Fruit fly (Drosophila melanogaster) whole organism, wandering third instar larva: ENCODE data around the gene foxo.

Source experiments
- Abd-B ChIP-seq: fragments of >200 bp; optimal IDR thresholded peaks from 2 replicates; lab custom pipeline; 2017; ENCODE audit warnings: missing biosample characterization, missing genetic modification characterization
- CG32264 ChIP-seq: fragments of 200-800 bp; sonication (Bioruptor generic); optimal IDR thresholded peaks from 2 replicates; lab custom pipeline; 2016; ENCODE audit warnings: missing biosample characterization, missing genetic modification characterization
- CrebA ChIP-seq: fragments of 200-800 bp; sonication (Bioruptor generic); optimal IDR thresholded peaks from 2 replicates; lab custom pipeline; 2016; ENCODE audit warnings: missing biosample characterization, mild to moderate bottlenecking, missing genetic modification characterization, borderline replicate concordance
- Dfd ChIP-seq: fragments of >200 bp; optimal IDR thresholded peaks from 2 replicates; lab custom pipeline; 2017; ENCODE audit warnings: missing biosample characterization, missing genetic modification characterization
- Dif ChIP-seq: fragments of 200-275, 200-300 bp; sonication (Bioruptor generic); optimal IDR thresholded peaks from 2 replicates; lab custom pipeline; 2018; ENCODE audit warnings: missing biosample characterization, missing genetic modification characterization; ENCODE audit not compliant: partially characterized antibody
- GATAd ChIP-seq: sonication (Bioruptor generic); optimal IDR thresholded peaks from 2 replicates; lab custom pipeline; 2016; ENCODE audit warnings: missing biosample characterization, missing genetic modification characterization
- HLH106 ChIP-seq: fragments of 200-800 bp; optimal IDR thresholded peaks from 3 replicates; lab custom pipeline; 2019; ENCODE audit warnings: missing biosample characterization, mild to moderate bottlenecking, missing genetic modification characterization, moderate library complexity
- Hr78 ChIP-seq: fragments of >200 bp; optimal IDR thresholded peaks from 2 replicates; lab custom pipeline; 2017; ENCODE audit warnings: missing biosample characterization, missing genetic modification characterization
- Hr83 ChIP-seq: fragments of 200-300 bp; sonication (Bioruptor generic); optimal IDR thresholded peaks from 2 replicates; lab custom pipeline; 2016; ENCODE audit warnings: missing biosample characterization, mild to moderate bottlenecking, missing genetic modification characterization, moderate library complexity; ENCODE audit not compliant: poor library complexity, severe bottlenecking
- Jra ChIP-seq: sonication (Bioruptor generic); optimal IDR thresholded peaks from 2 replicates; lab custom pipeline; 2016; ENCODE audit warnings: missing biosample characterization, missing genetic modification characterization
- Mio ChIP-seq: sonication (Bioruptor generic); optimal IDR thresholded peaks from 2 replicates; lab custom pipeline; 2016; ENCODE audit warnings: missing biosample characterization, missing genetic modification characterization
- Myc ChIP-seq: fragments of >200 bp; optimal IDR thresholded peaks from 2 replicates; lab custom pipeline; 2017
- OdsH ChIP-seq: fragments of 200-800 bp; sonication (Bioruptor generic); optimal IDR thresholded peaks from 2 replicates; lab custom pipeline; 2016; ENCODE audit warnings: missing biosample characterization, mild to moderate bottlenecking, missing genetic modification characterization
- Sp1 ChIP-seq: fragments of 200-800 bp; sonication (Bioruptor generic); optimal IDR thresholded peaks from 3 replicates; lab custom pipeline; 2019; ENCODE audit warnings: missing biosample characterization, mild to moderate bottlenecking, missing genetic modification characterization, moderate library complexity
- Vsx2 ChIP-seq: fragments of 200-300, 225-300 bp; sonication (Bioruptor generic); optimal IDR thresholded peaks from 2 replicates; lab custom pipeline; 2018; ENCODE audit warnings: missing biosample characterization, missing genetic modification characterization; ENCODE audit not compliant: partially characterized antibody
- br ChIP-seq: fragments of 200-800 bp; sonication (Bioruptor generic); optimal IDR thresholded peaks from 2 replicates; lab custom pipeline; 2016; ENCODE audit warnings: missing biosample characterization, missing genetic modification characterization
- brk ChIP-seq: fragments of 200-800 bp; sonication (Bioruptor generic); optimal IDR thresholded peaks from 2 replicates; lab custom pipeline; 2016; ENCODE audit warnings: missing biosample characterization, mild to moderate bottlenecking, missing genetic modification characterization
- dmrt93B ChIP-seq: fragments of 200-800 bp; sonication (Bioruptor generic); optimal IDR thresholded peaks from 2 replicates; lab custom pipeline; 2018; ENCODE audit warnings: missing biosample characterization, mild to moderate bottlenecking, missing genetic modification characterization
- ey ChIP-seq: fragments of 200-800 bp; sonication (Bioruptor generic); optimal IDR thresholded peaks from 2 replicates; lab custom pipeline; 2016; ENCODE audit warnings: missing biosample characterization, missing genetic modification characterization
- foxo ChIP-seq, 2 experiments: fragments of 200-800 bp; sonication (Bioruptor generic); optimal IDR thresholded peaks; 2 replicates in 1 of 2; 3 replicates in 1 of 2; lab custom pipeline; 2016 to 2017; ENCODE audit warnings: missing biosample characterization in 2 of 2, missing genetic modification characterization in 2 of 2
- fru ChIP-seq: fragments of 200-800 bp; sonication (Bioruptor generic); optimal IDR thresholded peaks from 3 replicates; lab custom pipeline; 2016; ENCODE audit warnings: missing biosample characterization, mild to moderate bottlenecking, missing genetic modification characterization
- h ChIP-seq: fragments of 200-800 bp; sonication (Bioruptor generic); optimal IDR thresholded peaks from 3 replicates; lab custom pipeline; 2016; ENCODE audit warnings: missing biosample characterization, mild to moderate bottlenecking, missing genetic modification characterization
- jim ChIP-seq: fragments of 175-275, 200-325 bp; sonication (Bioruptor generic); optimal IDR thresholded peaks from 2 replicates; lab custom pipeline; 2016; ENCODE audit warnings: missing biosample characterization, mild to moderate bottlenecking, missing genetic modification characterization
- lola ChIP-seq: fragments of >200 bp; optimal IDR thresholded peaks from 2 replicates; lab custom pipeline; 2017; ENCODE audit warnings: missing biosample characterization, missing genetic modification characterization
- pan ChIP-seq: fragments of >200 bp; optimal IDR thresholded peaks from 2 replicates; lab custom pipeline; 2017
- sv ChIP-seq: fragments of 200-800 bp; sonication (Bioruptor generic); optimal IDR thresholded peaks from 3 replicates; lab custom pipeline; 2016; ENCODE audit warnings: missing biosample characterization, missing genetic modification characterization
- tai ChIP-seq: sonication (Bioruptor generic); optimal IDR thresholded peaks from 2 replicates; lab custom pipeline; 2016; ENCODE audit warnings: missing biosample characterization, missing genetic modification characterization
- usp ChIP-seq: fragments of >200 bp; optimal IDR thresholded peaks from 2 replicates; lab custom pipeline; 2017; ENCODE audit warnings: missing biosample characterization, missing genetic modification characterization
- woc ChIP-seq: sonication (Bioruptor generic); optimal IDR thresholded peaks from 2 replicates; lab custom pipeline; 2016; ENCODE audit warnings: missing biosample characterization, mild to moderate bottlenecking, missing genetic modification characterization

Gene foxo

DNA sequence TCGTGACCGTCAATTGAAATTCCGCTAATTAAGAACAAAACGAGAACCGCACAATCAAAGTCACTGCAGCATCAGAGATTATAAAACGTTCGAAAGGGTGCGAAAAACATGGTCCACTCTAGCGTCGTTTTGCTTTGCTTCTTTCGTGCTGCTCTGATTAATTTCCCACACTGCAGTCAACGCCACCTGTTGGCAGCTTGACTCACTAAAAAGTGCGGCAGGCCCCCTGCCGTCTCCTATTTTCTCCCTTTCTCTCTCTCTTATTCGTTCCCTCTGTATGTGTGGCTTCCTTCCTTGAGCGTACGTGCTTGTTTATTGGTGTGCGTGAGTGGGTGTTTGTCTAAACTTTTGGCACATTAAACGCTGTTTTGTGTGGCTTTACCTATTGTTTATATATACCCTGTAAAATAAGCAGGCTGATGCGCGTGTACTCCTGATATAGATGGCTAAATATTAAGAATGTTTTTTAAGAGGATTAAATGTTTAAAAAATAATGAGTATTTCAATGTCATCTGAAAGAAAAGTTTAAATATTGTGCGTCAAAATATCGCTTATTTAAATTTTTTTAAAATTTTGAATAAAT, 41.9 kb downstream of the foxo start:
- TF ChIP-seq tai (GFP tag; lab: Kevin White, UChicago) = peak; percentile 3
- no peak for TF ChIP-seq OdsH (GFP tag; lab: Kevin White, UChicago)
- TF ChIP-seq Abd-B (GFP tag; lab: Kevin White, UChicago) = no peak
- no peak for TF ChIP-seq Myc
- TF ChIP-seq CrebA (GFP tag; lab: Kevin White, UChicago) = no peak
- TF ChIP-seq Dif (GFP tag; lab: Kevin White, UChicago) = peak; percentile 48
- peak; percentile 57 for TF ChIP-seq Vsx2 (GFP tag; lab: Kevin White, UChicago)

DNA sequence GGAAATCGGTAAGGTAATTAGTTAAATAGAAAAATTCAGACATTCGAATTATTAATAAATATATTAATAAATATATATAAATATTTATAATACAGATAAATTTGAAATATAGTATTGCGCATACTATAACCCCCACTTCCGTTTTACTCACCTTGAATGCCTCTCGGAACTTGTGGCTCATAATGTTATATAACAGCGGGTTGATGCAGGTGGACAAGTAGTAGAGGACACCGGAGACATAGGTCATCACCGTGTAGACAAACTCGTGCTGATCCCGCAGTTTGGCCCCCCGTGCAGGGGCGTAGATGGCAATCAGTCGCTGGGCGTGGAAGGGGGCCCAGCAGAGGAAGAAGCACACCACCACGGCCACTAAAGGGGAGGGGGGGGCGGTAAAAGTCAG, 44.2 kb downstream of the foxo start:
- TF ChIP-seq Hr83 (GFP tag; lab: Kevin White, UChicago) (no peak), lola (GFP tag; lab: Kevin White, UChicago) (no peak), GATAd (no peak), woc (no peak)

DNA sequence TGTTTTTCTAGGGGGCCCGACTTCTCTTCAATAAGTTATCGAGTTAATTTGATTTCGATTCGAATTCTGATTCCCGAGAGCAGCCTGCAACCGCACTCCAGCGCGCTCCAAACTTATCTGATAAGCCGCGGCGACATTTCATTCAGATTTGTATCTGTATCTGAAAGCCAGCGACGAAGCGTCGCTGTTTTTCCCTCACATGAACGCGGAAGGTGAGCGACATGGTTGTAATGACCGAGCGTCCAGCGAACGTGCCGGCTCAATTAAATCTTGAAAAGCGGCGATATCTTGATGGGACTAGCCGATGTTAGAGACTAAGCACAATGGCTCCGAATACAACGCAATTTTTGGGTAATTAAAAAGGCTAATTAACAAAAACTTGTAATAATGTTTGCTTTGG, 46.3 kb downstream of the foxo start, which contains the start of gene PK1-R:
Gene PK1-R, minus strand, starts transcription at position 101 of the 400 bp plus-strand sequence.
- TF ChIP-seq Dif (GFP tag; lab: Kevin White, UChicago) = no peak
- TF ChIP-seq, all 38 proteins: peak for 0

DNA sequence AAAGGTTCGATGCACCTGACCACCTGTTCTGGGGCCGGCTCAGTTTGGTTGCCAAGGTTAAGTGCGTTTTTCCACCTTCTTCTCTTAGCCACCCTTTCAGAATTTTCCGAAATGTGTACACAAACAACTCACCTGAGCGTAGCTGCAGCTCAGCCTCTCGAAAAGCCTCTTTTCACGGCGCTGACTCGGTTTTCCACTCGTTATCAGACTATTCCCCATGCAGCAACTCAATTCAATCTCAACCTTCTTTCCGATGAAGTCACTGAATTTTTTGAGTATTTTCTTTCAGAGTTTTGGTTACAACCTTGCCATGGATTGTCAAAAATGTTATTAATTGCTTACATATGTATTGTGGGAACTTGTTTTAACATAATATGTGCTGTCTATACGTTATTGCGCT, 50.9 kb downstream of the foxo start:
- TF ChIP-seq Hr83 (GFP tag; lab: Kevin White, UChicago) (no peak), usp (GFP tag; lab: Kevin White, UChicago) (no peak), jim (no peak), CG32264 (GFP tag; lab: Kevin White, UChicago) (no peak), br (GFP tag; lab: Kevin White, UChicago) (no peak), Abd-B (GFP tag; lab: Kevin White, UChicago) (no peak), lola (GFP tag; lab: Kevin White, UChicago) (no peak), pan (lab: Kevin White, UChicago) (no peak), fru (no peak), Dfd (GFP tag; lab: Kevin White, UChicago) (no peak), Jra (no peak), Sp1 (GFP tag; lab: Kevin White, UChicago) (no peak), dmrt93B (GFP tag; lab: Kevin White, UChicago) (no peak), HLH106 (tag; lab: Kevin White, UChicago) (no peak), Dif (GFP tag; lab: Kevin White, UChicago) (no peak), ey (GFP tag; lab: Kevin White, UChicago) (no peak), woc (no peak), Hr78 (GFP tag; lab: Kevin White, UChicago) (no peak)

DNA sequence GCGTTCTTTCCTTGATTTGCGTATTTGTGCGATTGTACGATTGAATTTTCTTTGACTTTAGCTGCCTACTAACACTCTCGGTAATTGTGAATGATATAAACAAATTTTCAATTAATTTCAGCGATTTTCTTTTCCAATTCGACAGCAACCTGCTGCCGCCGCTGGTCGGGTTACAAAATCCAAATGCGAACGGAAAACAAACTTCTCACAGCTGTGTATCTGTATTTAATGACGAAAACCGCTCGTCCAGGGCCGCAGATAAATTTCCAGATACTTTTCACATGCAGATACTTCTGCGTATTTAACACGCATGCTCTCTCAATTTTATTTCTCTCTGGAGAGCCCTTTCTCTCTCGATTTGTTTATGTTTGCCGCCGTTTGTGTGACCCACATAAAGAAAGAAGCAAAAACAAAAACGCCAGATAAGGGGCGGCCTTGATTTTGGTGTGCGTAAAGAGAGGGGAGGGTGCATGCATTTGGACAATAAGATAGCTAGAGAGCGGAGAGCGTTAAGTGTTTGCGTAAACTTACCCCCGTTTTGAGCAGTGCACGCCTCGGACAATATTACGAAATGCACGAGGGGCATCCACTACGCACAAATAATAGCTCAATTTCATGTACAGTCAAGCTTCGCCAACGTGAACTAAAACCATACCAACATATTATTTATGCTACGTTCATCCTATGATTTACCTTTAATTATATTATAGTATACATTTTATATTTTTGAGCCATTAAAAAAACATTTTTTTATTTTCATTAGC, 51.6 kb downstream of the foxo start, which contains the start of gene CG12402:
Gene CG12402, minus strand, starts transcription at position 164 of the 764 bp plus-strand sequence.
- TF ChIP-seq foxo (GFP tag; optimal IDR thresholded peaks at IDR 0.05; lab: Kevin White, UChicago) = peak in 1 of 2 experiments; percentile 13
- TF ChIP-seq br (GFP tag; lab: Kevin White, UChicago) = no peak
- TF ChIP-seq CrebA (GFP tag; lab: Kevin White, UChicago) = no peak
- TF ChIP-seq Mio (GFP tag; lab: Kevin White, UChicago) = no peak
- TF ChIP-seq h (GFP tag; lab: Kevin White, UChicago) = no peak
- TF ChIP-seq fru = peak; percentile 19
- peak; percentile 34 for TF ChIP-seq Dif (GFP tag; lab: Kevin White, UChicago)
- no peak for TF ChIP-seq HLH106 (tag; lab: Kevin White, UChicago)
- no peak for TF ChIP-seq Hr83 (GFP tag; lab: Kevin White, UChicago)
- TF ChIP-seq sv (GFP tag; lab: Kevin White, UChicago) = peak; percentile 41
- no peak for TF ChIP-seq brk
